Fruit fly (Drosophila melanogaster) whole organism, pupa: ENCODE results near the gene atms.

Source experiments
- CG10348 ChIP-seq: fragments of 200-800 bp; sonication (Bioruptor generic); IDR thresholded peaks from 2 replicates; pipeline ENCODE4 v1.3.6; 2022; ENCODE audit warnings: missing biosample characterization, missing genetic modification characterization
- CG12605 ChIP-seq: fragments of 200-800 bp; sonication (Bioruptor generic); IDR thresholded peaks from 2 replicates; pipeline ENCODE4 v1.3.6; 2022; ENCODE audit warnings: missing biosample characterization, missing genetic modification characterization
- CG13204 ChIP-seq: fragments of 200-800 bp; sonication (Bioruptor generic); optimal IDR thresholded peaks from 2 replicates; lab custom pipeline; 2018; ENCODE audit warnings: missing biosample characterization, mild to moderate bottlenecking, missing genetic modification characterization, moderate library complexity
- CG14655 ChIP-seq: fragments of 200-800 bp; sonication (Bioruptor generic); optimal IDR thresholded peaks from 3 replicates; lab custom pipeline; 2017; ENCODE audit warnings: mild to moderate bottlenecking, missing biosample characterization, missing genetic modification reagents, missing genetic modification characterization
- CG15710 ChIP-seq: fragments of 200-800 bp; sonication (Bioruptor generic); optimal IDR thresholded peaks from 2 replicates; lab custom pipeline; 2018; ENCODE audit warnings: missing biosample characterization, mild to moderate bottlenecking, missing genetic modification characterization, moderate library complexity
- CG17806 ChIP-seq: fragments of 200-800 bp; sonication (Bioruptor generic); optimal IDR thresholded peaks from 2 replicates; lab custom pipeline; 2018; ENCODE audit warnings: missing biosample characterization, mild to moderate bottlenecking, missing genetic modification characterization, moderate library complexity
- CG32121 ChIP-seq: fragments of 200-800 bp; sonication (Bioruptor generic); IDR thresholded peaks from 2 replicates; pipeline ENCODE4 v1.3.6; 2022; ENCODE audit warnings: missing biosample characterization, missing genetic modification characterization
- CG34367 ChIP-seq: fragments of 200-800 bp; sonication (Bioruptor generic); optimal IDR thresholded peaks from 2 replicates; lab custom pipeline; 2018; ENCODE audit warnings: missing biosample characterization, mild to moderate bottlenecking, missing genetic modification characterization
- CG4496 ChIP-seq: fragments of 200-800 bp; sonication (Bioruptor generic); IDR thresholded peaks from 3 replicates; pipeline ENCODE4 v1.3.6; 2022; ENCODE audit warnings: missing biosample characterization, missing genetic modification characterization
- CG8159 ChIP-seq: fragments of 200-800 bp; sonication (Bioruptor generic); optimal IDR thresholded peaks from 3 replicates; lab custom pipeline; 2018; ENCODE audit warnings: missing biosample characterization, mild to moderate bottlenecking, missing genetic modification characterization, moderate library complexity
- CG8301 ChIP-seq: fragments of 200-800 bp; sonication (Bioruptor generic); optimal IDR thresholded peaks from 2 replicates; lab custom pipeline; 2018; ENCODE audit warnings: missing biosample characterization, mild to moderate bottlenecking, missing genetic modification characterization
- D1 ChIP-seq: fragments of 200-800 bp; sonication (Bioruptor generic); optimal IDR thresholded peaks from 2 replicates; lab custom pipeline; 2018; ENCODE audit warnings: missing biosample characterization, mild to moderate bottlenecking, missing genetic modification characterization, moderate library complexity
- EcR ChIP-seq: fragments of 200-800 bp; sonication (Bioruptor generic); optimal IDR thresholded peaks from 3 replicates; lab custom pipeline; 2019; ENCODE audit warnings: missing biosample characterization, missing genetic modification characterization, mild to moderate bottlenecking, moderate library complexity, missing genetic modification reagents
- Ets98B ChIP-seq: fragments of 200-800 bp; sonication (Bioruptor generic); IDR thresholded peaks from 2 replicates; pipeline ENCODE4 v1.3.6; 2022; ENCODE audit warnings: missing biosample characterization, missing genetic modification characterization
- Pif1A ChIP-seq: fragments of 200-800 bp; sonication (Bioruptor generic); optimal IDR thresholded peaks from 3 replicates; lab custom pipeline; 2016; ENCODE audit warnings: missing biosample characterization, missing genetic modification characterization
- Pif1B ChIP-seq: fragments of 200-800 bp; sonication (Bioruptor generic); optimal IDR thresholded peaks from 3 replicates; lab custom pipeline; 2016; ENCODE audit warnings: missing biosample characterization, missing genetic modification characterization
- Snoo ChIP-seq: fragments of 200-800 bp; sonication (Bioruptor generic); optimal IDR thresholded peaks from 3 replicates; lab custom pipeline; 2017; ENCODE audit warnings: missing biosample characterization, mild to moderate bottlenecking, missing genetic modification characterization, inconsistent platforms
- fd96Ca ChIP-seq: fragments of 200-800 bp; sonication (Bioruptor generic); IDR thresholded peaks from 3 replicates; pipeline ENCODE4 v1.3.6; 2022; ENCODE audit warnings: missing biosample characterization, missing genetic modification characterization
- gl ChIP-seq: fragments of 200-800 bp; sonication (Bioruptor generic); optimal IDR thresholded peaks from 2 replicates; lab custom pipeline; 2018; ENCODE audit warnings: missing biosample characterization, mild to moderate bottlenecking, missing genetic modification characterization
- rn ChIP-seq: fragments of 200-800 bp; sonication (Bioruptor generic); IDR thresholded peaks from 2 replicates; pipeline ENCODE4 v1.3.6; 2022; ENCODE audit warnings: missing biosample characterization, missing genetic modification characterization

atms gene

dm6 chr3R:4771319-4771718 lies 21.5 kb downstream of the atms start:
- TF ChIP-seq CG17806 (tag; lab: Kevin White, UChicago) (no peak), CG32121 (no peak), fd96Ca (GFP tag; lab: Robert Waterston, UW) (no peak), CG10348 (GFP tag; lab: Robert Waterston, UW) (no peak), CG4496 (GFP tag; lab: Robert Waterston, UW) (no peak)

dm6 chr3R:4773097-4773496 lies 23.3 kb downstream of the atms start, which contains the start of gene CG44098:
CG44098 (minus strand) TSS chr3R:4773197.
- no peak for TF ChIP-seq CG15710 (tag; lab: Kevin White, UChicago)
- TF ChIP-seq CG34367 (tag; lab: Kevin White, UChicago), result no peak
- no peak for TF ChIP-seq Snoo (tag; lab: Kevin White, UChicago)
- TF ChIP-seq CG17806 (tag; lab: Kevin White, UChicago), result no peak
- no peak for TF ChIP-seq CG8159 (tag; lab: Kevin White, UChicago)
- TF ChIP-seq Pif1A (GFP tag; lab: Kevin White, UChicago), result no peak
- TF ChIP-seq D1 (tag; lab: Kevin White, UChicago), result no peak

dm6 chr3R:4774953-4775352 lies 25.1 kb downstream of the atms start, which contains the start of gene CG44088:
CG44088 (minus strand) TSS chr3R:4775053.
- no peak for TF ChIP-seq rn (GFP tag; lab: Robert Waterston, UW)
- TF ChIP-seq CG10348 (GFP tag; lab: Robert Waterston, UW), result no peak
- no peak for TF ChIP-seq Ets98B (GFP tag; lab: Robert Waterston, UW)
- TF ChIP-seq CG34367 (tag; lab: Kevin White, UChicago), result no peak
- no peak for TF ChIP-seq CG17806 (tag; lab: Kevin White, UChicago)
- no peak for TF ChIP-seq CG14655 (GFP tag; lab: Kevin White, UChicago)
- no peak for TF ChIP-seq CG8159 (tag; lab: Kevin White, UChicago)
- no peak for TF ChIP-seq CG12605
- no peak for TF ChIP-seq gl (tag; lab: Kevin White, UChicago)
- no peak for TF ChIP-seq CG8301 (tag; lab: Kevin White, UChicago)
- TF ChIP-seq Snoo (tag; lab: Kevin White, UChicago), result no peak

- TF ChIP-seq Ets98B (GFP tag; lab: Robert Waterston, UW) (peak; percentile 15; the same call in 1 of the 2 replicates), CG4496 (GFP tag; lab: Robert Waterston, UW) (peak; percentile 54; the same call in 1 of the 3 replicates), CG17806 (tag; lab: Kevin White, UChicago) (no peak), CG32121 (0 out of 2 replicates have a peak, but pooled peaks have one; percentile 12)
Observed at dm6 chr3R:4775371-4775770, 25.5 kb downstream of the atms start.

dm6 chr3R:4780262-4780661 lies 30.4 kb downstream of the atms start, which contains the start of gene CG14655:
CG14655 (minus strand) TSS chr3R:4780302.
- TF ChIP-seq CG14655 (GFP tag; lab: Kevin White, UChicago) (no peak), CG13204 (GFP tag; lab: Kevin White, UChicago) (no peak), CG8159 (tag; lab: Kevin White, UChicago) (no peak), CG15710 (tag; lab: Kevin White, UChicago) (no peak), D1 (tag; lab: Kevin White, UChicago) (no peak), rn (GFP tag; lab: Robert Waterston, UW) (no peak), Pif1B (GFP tag; lab: Kevin White, UChicago) (no peak), CG32121 (no peak), CG10348 (GFP tag; lab: Robert Waterston, UW) (no peak)

dm6 chr3R:4780721-4781120 lies 30.9 kb downstream of the atms start:
- no peak for TF ChIP-seq CG10348 (GFP tag; lab: Robert Waterston, UW)
- TF ChIP-seq CG8301 (tag; lab: Kevin White, UChicago), result no peak
- no peak for TF ChIP-seq CG17806 (tag; lab: Kevin White, UChicago)
- no peak for TF ChIP-seq rn (GFP tag; lab: Robert Waterston, UW)
- TF ChIP-seq Snoo (tag; lab: Kevin White, UChicago), result no peak
- TF ChIP-seq Pif1B (GFP tag; lab: Kevin White, UChicago), result no peak
- no peak for TF ChIP-seq CG32121
- no peak for TF ChIP-seq fd96Ca (GFP tag; lab: Robert Waterston, UW)
- no peak for TF ChIP-seq CG8159 (tag; lab: Kevin White, UChicago)
- no peak for TF ChIP-seq CG34367 (tag; lab: Kevin White, UChicago)

dm6 chr3R:4784622-4785021 lies 34.8 kb downstream of the atms start, which contains the start of gene Ccdc39:
Ccdc39 (minus strand) TSS chr3R:4784722.
- TF ChIP-seq CG14655 (GFP tag; lab: Kevin White, UChicago) (no peak), Pif1B (GFP tag; lab: Kevin White, UChicago) (no peak), CG4496 (GFP tag; lab: Robert Waterston, UW) (no peak), CG32121 (no peak), CG12605 (no peak), D1 (tag; lab: Kevin White, UChicago) (no peak), CG8159 (tag; lab: Kevin White, UChicago) (no peak), CG17806 (tag; lab: Kevin White, UChicago) (no peak), CG15710 (tag; lab: Kevin White, UChicago) (no peak), EcR (GFP tag; lab: Kevin White, UChicago) (no peak), fd96Ca (GFP tag; lab: Robert Waterston, UW) (no peak), rn (GFP tag; lab: Robert Waterston, UW) (no peak), CG8301 (tag; lab: Kevin White, UChicago) (no peak), gl (tag; lab: Kevin White, UChicago) (no peak), CG10348 (GFP tag; lab: Robert Waterston, UW) (no peak), Pif1A (GFP tag; lab: Kevin White, UChicago) (no peak)
